Worm (Caenorhabditis elegans) whole organism, L4 larva: ENCODE results near the gene lin-52.

ENCODE experiments used
- F10B5.3 ChIP-seq: sonication (generic microtip); optimal IDR thresholded peaks from 2 replicates; lab custom pipeline; 2016; ENCODE audit warnings: mild to moderate bottlenecking, missing genetic modification characterization, missing compliant biosample characterization
- F26F4.8 ChIP-seq: fragments of 200-800 bp; sonication (Bioruptor generic); conservative IDR thresholded peaks from 2 replicates; pipeline ENCODE4 v1.3.6; 2022; ENCODE audit warnings: missing genetic modification characterization, missing compliant biosample characterization
- F49E8.2 ChIP-seq: sonication (generic microtip); optimal IDR thresholded peaks from 2 replicates; lab custom pipeline; 2016; ENCODE audit warnings: missing compliant biosample characterization, mild to moderate bottlenecking, missing genetic modification characterization, borderline replicate concordance
- T26A8.4 ChIP-seq: fragments of 200-800 bp; sonication (Bioruptor generic); IDR thresholded peaks from 2 replicates; pipeline ENCODE4 v1.3.6; 2022; ENCODE audit warnings: missing genetic modification characterization, missing compliant biosample characterization
- ZK546.5 ChIP-seq, 2 experiments: sonication (generic microtip); optimal IDR thresholded peaks; 2 replicates each; lab custom pipeline; 2017; ENCODE audit warnings: missing biosample characterization in 2 of 2, missing genetic modification characterization in 2 of 2
- attf-4 ChIP-seq: sonication (generic microtip); optimal IDR thresholded peaks from 3 replicates; lab custom pipeline; 2017; ENCODE audit warnings: missing biosample characterization, missing genetic modification characterization
- ceh-28 ChIP-seq: fragments of 150-350 bp; optimal IDR thresholded peaks from 2 replicates; lab custom pipeline; 2014; ENCODE audit warnings: missing biosample characterization, missing genetic modification reagents, missing genetic modification characterization
- ceh-62 ChIP-seq: sonication (generic microtip); optimal IDR thresholded peaks from 2 replicates; lab custom pipeline; 2017; ENCODE audit warnings: missing biosample characterization, missing genetic modification characterization
- ces-1 ChIP-seq: fragments of 150-350 bp; sonication (generic microtip); optimal IDR thresholded peaks from 4 replicates; lab custom pipeline; 2014; ENCODE audit warnings: missing biosample characterization, missing genetic modification reagents, missing genetic modification characterization
- cey-2 ChIP-seq: sonication (generic microtip); optimal IDR thresholded peaks from 3 replicates; lab custom pipeline; 2017; ENCODE audit warnings: missing genetic modification characterization, mild to moderate bottlenecking, missing compliant biosample characterization, antibody characterized with exemption, borderline replicate concordance; ENCODE audit not compliant: insufficient read depth
- daf-12 ChIP-seq: fragments of 150-350 bp; optimal IDR thresholded peaks from 2 replicates; lab custom pipeline; 2014; ENCODE audit warnings: missing biosample characterization, missing genetic modification reagents, missing genetic modification characterization
- daf-16 ChIP-seq, 3 experiments: sonication (generic microtip); optimal IDR thresholded peaks; 2 replicates each; lab custom pipeline; 2016 to 2017; ENCODE audit warnings: missing genetic modification characterization in 3 of 3, missing genetic modification reagents in 3 of 3, mild to moderate bottlenecking in 2 of 3, missing compliant biosample characterization in 2 of 3, missing biosample characterization in 1 of 3, moderate library complexity in 1 of 3
- daf-19 ChIP-seq: fragments of 200-800 bp; sonication (Bioruptor generic); conservative IDR thresholded peaks from 2 replicates; pipeline ENCODE4 v1.3.6; 2022; ENCODE audit warnings: missing genetic modification characterization, missing compliant biosample characterization
- dmd-8 ChIP-seq: fragments of 200-800 bp; sonication (Bioruptor generic); IDR thresholded peaks from 2 replicates; pipeline ENCODE4 v1.3.6; 2022; ENCODE audit warnings: missing genetic modification characterization, missing compliant biosample characterization
- dmd-9 ChIP-seq: fragments of 200-800 bp; sonication (Bioruptor generic); IDR thresholded peaks from 2 replicates; pipeline ENCODE4 v1.3.6; 2022; ENCODE audit warnings: missing genetic modification reagents, missing genetic modification characterization, missing compliant biosample characterization
- dve-1 ChIP-seq: sonication (generic microtip); optimal IDR thresholded peaks from 2 replicates; lab custom pipeline; 2017; ENCODE audit warnings: antibody characterized with exemption, mild to moderate bottlenecking, missing genetic modification characterization, missing compliant biosample characterization; ENCODE audit not compliant: insufficient read depth
- egl-27 ChIP-seq: sonication (generic microtip); optimal IDR thresholded peaks from 3 replicates; lab custom pipeline; 2017; ENCODE audit warnings: missing biosample characterization, missing genetic modification reagents, missing genetic modification characterization
- egl-43 ChIP-seq: fragments of 200-800 bp; sonication (Bioruptor generic); IDR thresholded peaks from 2 replicates; pipeline ENCODE4 v1.3.6; 2022; ENCODE audit warnings: missing genetic modification reagents, missing genetic modification characterization, missing compliant biosample characterization
- fos-1 ChIP-seq: fragments of 150-350 bp; optimal IDR thresholded peaks from 2 replicates; lab custom pipeline; 2014; ENCODE audit warnings: missing biosample characterization, missing genetic modification characterization
- hlh-30 ChIP-seq: sonication (generic microtip); optimal IDR thresholded peaks from 2 replicates; lab custom pipeline; 2017; ENCODE audit warnings: antibody characterized with exemption, mild to moderate bottlenecking, missing genetic modification characterization, missing compliant biosample characterization; ENCODE audit not compliant: insufficient read depth
- hmg-1.1 ChIP-seq: fragments of 200-800 bp; sonication (Bioruptor generic); IDR thresholded peaks from 2 replicates; pipeline ENCODE4 v1.3.6; 2022; ENCODE audit warnings: missing genetic modification reagents, missing genetic modification characterization, missing compliant biosample characterization
- jun-1 ChIP-seq: fragments of 150-350 bp; optimal IDR thresholded peaks from 2 replicates; lab custom pipeline; 2014; ENCODE audit warnings: missing biosample characterization, missing genetic modification reagents, missing genetic modification characterization
- lim-7 ChIP-seq: fragments of 200-800 bp; sonication (Bioruptor generic); IDR thresholded peaks from 2 replicates; pipeline ENCODE4 v1.3.6; 2022; ENCODE audit warnings: missing genetic modification characterization, missing compliant biosample characterization
- lin-13 ChIP-seq: fragments of 150-350 bp; optimal IDR thresholded peaks from 2 replicates; lab custom pipeline; 2014; ENCODE audit warnings: missing biosample characterization, missing genetic modification reagents, missing genetic modification characterization
- lin-15B ChIP-seq: fragments of 150-350 bp; sonication (generic microtip); optimal IDR thresholded peaks from 3 replicates; lab custom pipeline; 2014; ENCODE audit warnings: missing biosample characterization, missing genetic modification characterization
- lin-29 ChIP-seq: fragments of 200-800 bp; sonication (Bioruptor generic); IDR thresholded peaks from 2 replicates; pipeline ENCODE4 v1.3.6; 2022; ENCODE audit warnings: missing genetic modification reagents, missing genetic modification characterization, missing compliant biosample characterization
- lin-39 ChIP-seq: fragments of 150-350 bp; optimal IDR thresholded peaks from 2 replicates; lab custom pipeline; 2014; ENCODE audit warnings: missing biosample characterization, missing genetic modification reagents, missing genetic modification characterization
- lir-3 ChIP-seq: sonication (generic microtip); optimal IDR thresholded peaks from 2 replicates; lab custom pipeline; 2016; ENCODE audit warnings: mild to moderate bottlenecking, missing genetic modification characterization, missing compliant biosample characterization
- madf-5 ChIP-seq, 2 experiments: fragments of 200-800 bp; sonication (Bioruptor generic); IDR thresholded peaks; 2 replicates each; pipeline ENCODE4 v1.3.6; 2022; ENCODE audit warnings: missing compliant biosample characterization in 2 of 2, missing genetic modification characterization in 2 of 2
- madf-9 ChIP-seq: fragments of 200-800 bp; sonication (Bioruptor generic); conservative IDR thresholded peaks from 2 replicates; pipeline ENCODE4 v1.3.6; 2022; ENCODE audit warnings: missing genetic modification reagents, missing genetic modification characterization, missing compliant biosample characterization
- mdt-29 ChIP-seq: fragments of 200-800 bp; sonication (Bioruptor generic); IDR thresholded peaks from 2 replicates; pipeline ENCODE4 v1.3.6; 2022; ENCODE audit warnings: missing genetic modification reagents, missing genetic modification characterization, missing compliant biosample characterization
- mep-1 ChIP-seq: fragments of 150-350 bp; sonication (generic microtip); optimal IDR thresholded peaks from 3 replicates; lab custom pipeline; 2014; ENCODE audit warnings: missing biosample characterization, missing genetic modification characterization
- mes-2 ChIP-seq: sonication (generic microtip); optimal IDR thresholded peaks from 2 replicates; lab custom pipeline; 2016; ENCODE audit warnings: missing genotype, mild to moderate bottlenecking, missing genetic modification characterization, missing compliant biosample characterization; ENCODE audit not compliant: poor library complexity, severe bottlenecking
- nhr-25 ChIP-seq: sonication (generic microtip); optimal IDR thresholded peaks from 2 replicates; lab custom pipeline; 2017; ENCODE audit warnings: missing genetic modification characterization, mild to moderate bottlenecking, missing compliant biosample characterization, antibody characterized with exemption, moderate library complexity, borderline replicate concordance; ENCODE audit not compliant: insufficient read depth
- nhr-42 ChIP-seq: fragments of 200-800 bp; sonication (Bioruptor generic); IDR thresholded peaks from 2 replicates; pipeline ENCODE4 v1.3.6; 2022; ENCODE audit warnings: missing genetic modification characterization, missing compliant biosample characterization
- nhr-6 ChIP-seq: fragments of 150-350 bp; optimal IDR thresholded peaks from 2 replicates; lab custom pipeline; 2014; ENCODE audit warnings: missing biosample characterization, missing genetic modification characterization
- nhr-76 ChIP-seq: fragments of 150-350 bp; optimal IDR thresholded peaks from 2 replicates; lab custom pipeline; 2014; ENCODE audit warnings: missing biosample characterization, missing genetic modification characterization
- pha-4 ChIP-seq, 2 experiments: fragments of 150-350 bp in 1 of 2; fragments of 200-800 bp in 1 of 2; sonication (Bioruptor generic) in 1 of 2; IDR thresholded peaks in 1 of 2; optimal IDR thresholded peaks in 1 of 2; 2 replicates each; pipeline versions ENCODE4 v1.3.6 to Lab custom; 2014 to 2022; ENCODE audit warnings: missing genetic modification characterization in 2 of 2, missing genetic modification reagents in 2 of 2, missing biosample characterization in 1 of 2, missing compliant biosample characterization in 1 of 2
- rbr-2 ChIP-seq: sonication (generic microtip); optimal IDR thresholded peaks from 2 replicates; lab custom pipeline; 2016; ENCODE audit warnings: missing genotype, missing genetic modification characterization, missing compliant biosample characterization
- snpc-1.2 ChIP-seq: fragments of 200-800 bp; sonication (Bioruptor generic); IDR thresholded peaks from 2 replicates; pipeline ENCODE4 v1.3.6; 2022; ENCODE audit warnings: missing genetic modification reagents, missing genetic modification characterization, missing compliant biosample characterization
- unc-39 ChIP-seq: sonication (generic microtip); optimal IDR thresholded peaks from 2 replicates; lab custom pipeline; 2017; ENCODE audit warnings: missing biosample characterization, missing genetic modification characterization
- unc-62 ChIP-seq, 3 experiments: fragments of 150-350 bp in 1 of 3; sonication (generic microtip); optimal IDR thresholded peaks in 2 of 3; peaks in 1 of 3; 1 replicate in 1 of 3; 2 replicates in 2 of 3; lab custom pipeline; 2014 to 2017; ENCODE audit warnings: missing biosample characterization in 3 of 3, missing genetic modification characterization in 3 of 3, missing genetic modification reagents in 3 of 3, missing genotype in 1 of 3
- vab-7 ChIP-seq: fragments of 200-800 bp; sonication (Bioruptor generic); IDR thresholded peaks from 2 replicates; pipeline ENCODE4 v1.3.6; 2022; ENCODE audit warnings: missing genetic modification reagents, missing genetic modification characterization, missing compliant biosample characterization
- zag-1 ChIP-seq: fragments of 150-350 bp; optimal IDR thresholded peaks from 2 replicates; lab custom pipeline; 2014; ENCODE audit warnings: missing biosample characterization, missing genetic modification characterization
- zip-11 ChIP-seq: fragments of 200-800 bp; sonication (Bioruptor generic); IDR thresholded peaks from 2 replicates; pipeline ENCODE4 v1.3.6; 2022; ENCODE audit warnings: missing genetic modification characterization, missing compliant biosample characterization

lin-52 gene

ce11 chrIII:9827163-9827951 is 2.8 kb upstream of the lin-52 start, which contains the start of the genes ZK632.10 and ZK632.11 (continued):
- TF ChIP-seq dve-1 (tag; lab: Kevin White, UChicago) (peak; percentile 44), mep-1 (peak; percentile 53), unc-39 (tag; lab: Kevin White, UChicago) (no peak), ZK546.5 (tag; optimal IDR thresholded peaks at IDR 0.05; lab: Kevin White, UChicago) (no peak), madf-9 (no peak), dmd-9 (GFP tag; lab: Robert Waterston, UW) (no peak), attf-4 (tag; lab: Kevin White, UChicago) (no peak), hlh-30 (tag; lab: Kevin White, UChicago) (peak; percentile 89), F10B5.3 (no peak), pha-4 (GFP tag; IDR thresholded peaks at IDR 0.05; lab: Robert Waterston, UW) (no peak), pha-4 (tag; optimal IDR thresholded peaks at IDR 0.05; lab: Kevin White, UChicago) (peak; percentile 87)
- TF ChIP-seq, all 104 proteins: peak for 20

DNA sequence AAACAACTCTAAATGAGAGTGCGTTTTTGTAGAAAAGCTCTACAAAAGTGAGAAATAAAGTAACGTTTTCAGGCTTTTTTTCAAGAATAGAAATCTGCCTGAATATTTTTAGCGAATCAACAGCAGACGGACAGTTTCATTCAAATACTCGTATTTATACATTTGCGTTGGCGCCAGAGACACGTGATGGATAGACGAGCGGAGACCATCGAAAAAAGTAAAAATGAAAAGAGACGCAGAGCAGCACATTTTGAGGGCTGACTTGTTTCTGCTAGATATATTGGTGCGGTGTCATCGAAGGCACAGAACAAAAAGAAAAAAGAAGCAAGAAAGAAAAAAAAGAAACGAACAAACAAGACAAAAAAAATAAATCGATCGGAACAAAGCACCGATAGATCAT is 1.5 kb upstream of the lin-52 start:
- TF ChIP-seq lin-13 (GFP tag; lab: Kevin White, UChicago) = peak; percentile 5
- TF ChIP-seq daf-12 = no peak
- TF ChIP-seq T26A8.4 = peak; percentile 7; the same call in 1 of the 2 replicates
- no peak for TF ChIP-seq cey-2
- TF ChIP-seq lir-3 (tag; lab: Kevin White, UChicago) = no peak
- TF ChIP-seq zag-1 = no peak
- TF ChIP-seq mes-2 = peak; percentile 56
- TF ChIP-seq F26F4.8 (GFP tag; lab: Robert Waterston, UW) = no peak
- no peak for TF ChIP-seq ceh-28 (tag; lab: Kevin White, UChicago)
- TF ChIP-seq nhr-6 (tag; lab: Kevin White, UChicago) = peak; percentile 53
- no peak for TF ChIP-seq F10B5.3
- TF ChIP-seq dve-1 (tag; lab: Kevin White, UChicago) = peak; percentile 67
- TF ChIP-seq dmd-8 (GFP tag; lab: Robert Waterston, UW) = no peak
- TF ChIP-seq nhr-76 (tag; lab: Kevin White, UChicago) = no peak
- 0 out of 2 replicates have a peak, but pooled peaks have one; percentile 45 for TF ChIP-seq mdt-29 (GFP tag; lab: Robert Waterston, UW)
- TF ChIP-seq nhr-42 (GFP tag; lab: Robert Waterston, UW) = no peak
- no peak for TF ChIP-seq ceh-62
- TF ChIP-seq fos-1 = no peak
- TF ChIP-seq rbr-2 (tag; lab: Kevin White, UChicago) = peak; percentile 29
- no peak for TF ChIP-seq unc-62 (GFP tag; optimal IDR thresholded peaks at IDR 0.05 in 1 of 2; lab: Kevin White, UChicago)
- no peak for TF ChIP-seq unc-62 (tag; optimal IDR thresholded peaks at IDR 0.05; lab: Kevin White, UChicago)
- no peak for TF ChIP-seq snpc-1.2 (GFP tag; lab: Robert Waterston, UW)
- TF ChIP-seq hmg-1.1 (GFP tag; lab: Robert Waterston, UW) = 0 out of 2 replicates have a peak, but pooled peaks have one; percentile 11
- no peak for TF ChIP-seq lin-39
- TF ChIP-seq attf-4 (tag; lab: Kevin White, UChicago) = no peak
- TF ChIP-seq lin-29 = no peak
- no peak for TF ChIP-seq vab-7 (GFP tag; lab: Robert Waterston, UW)
- no peak for TF ChIP-seq madf-5 (GFP tag; IDR thresholded peaks at IDR 0.05; lab: Robert Waterston, UW)
- no peak for TF ChIP-seq ces-1 (GFP tag; lab: Kevin White, UChicago)
- TF ChIP-seq lin-15B = no peak
- no peak for TF ChIP-seq jun-1
- no peak for TF ChIP-seq unc-39 (tag; lab: Kevin White, UChicago)
- TF ChIP-seq daf-16 (GFP tag; optimal IDR thresholded peaks at IDR 0.05; lab: Kevin White, UChicago) = no peak
- peak; percentile 49 for TF ChIP-seq daf-16 (tag; optimal IDR thresholded peaks at IDR 0.05; lab: Kevin White, UChicago)
- TF ChIP-seq zip-11 (GFP tag; lab: Robert Waterston, UW) = no peak
- TF ChIP-seq lim-7 = no peak
- no peak for TF ChIP-seq nhr-25
- no peak for TF ChIP-seq egl-43 (GFP tag; lab: Robert Waterston, UW)
- TF ChIP-seq F49E8.2 = no peak
- TF ChIP-seq egl-27 (tag; lab: Kevin White, UChicago) = no peak
- TF ChIP-seq daf-19 = no peak
